Worm (Caenorhabditis elegans) whole organism, early embryonic: ENCODE measurements around the gene inpp-1.

ENCODE experiments used
- ama-1 ChIP-seq: fragments of 150-350 bp; optimal IDR thresholded peaks from 2 replicates; lab custom pipeline; 2014
- flt-1 ChIP-seq: fragments of 200-800 bp; sonication (Bioruptor generic); IDR thresholded peaks from 2 replicates; pipeline ENCODE4 v1.3.6; 2022; ENCODE audit warnings: missing genetic modification characterization, missing compliant biosample characterization
- sea-1 ChIP-seq: fragments of 200-800 bp; sonication (Bioruptor generic); conservative IDR thresholded peaks from 2 replicates; pipeline ENCODE4 v1.3.6; 2022; ENCODE audit warnings: missing genetic modification characterization, missing compliant biosample characterization
- tbx-11 ChIP-seq: fragments of 200-800 bp; sonication (Bioruptor generic); IDR thresholded peaks from 2 replicates; pipeline ENCODE4 v1.3.6; 2022; ENCODE audit warnings: missing genetic modification characterization, missing compliant biosample characterization
- tra-4 ChIP-seq: sonication (generic microtip); optimal IDR thresholded peaks from 2 replicates; lab custom pipeline; 2017; ENCODE audit warnings: missing genetic modification characterization, missing compliant biosample characterization

ce11 chrIV:10766071-10766470 is 7.6 kb downstream of the inpp-1 start:
- TF ChIP-seq flt-1 (GFP tag; lab: Robert Waterston, UW) (no peak), sea-1 (GFP tag; lab: Robert Waterston, UW) (no peak), ama-1 (no peak), tra-4 (tag; lab: Kevin White, UChicago) (no peak), tbx-11 (no peak)
